Worm (Caenorhabditis elegans): ENCODE results near the gene C05G5.2.

- TF ChIP-seq nhr-77 (tag; optimal IDR thresholded peaks at IDR 0.05) (no peak), snpc-4 (tag; optimal IDR thresholded peaks at IDR 0.05) (no peak), ztf-11 (tag; optimal IDR thresholded peaks at IDR 0.05) (no peak), elt-2 (tag; optimal IDR thresholded peaks at IDR 0.05) (no peak), pqm-1 (tag; optimal IDR thresholded peaks at IDR 0.05) (no peak), rnt-1 (tag; optimal IDR thresholded peaks at IDR 0.05) (no peak), sup-37 (GFP tag; optimal IDR thresholded peaks at IDR 0.05) (no peak), aly-2 (tag; optimal IDR thresholded peaks at IDR 0.05) (no peak)
Observed at ce11 chrX:14773238-14773637, 26.1 kb downstream of the C05G5.2 start, which contains the start of gene unc-3.
